Worm (Caenorhabditis elegans) whole organism, midembryonic: Measurements from ENCODE around the gene vps-39.

Experiments used
- cog-1 ChIP-seq: sonication (generic microtip); optimal IDR thresholded peaks from 2 replicates; lab custom pipeline; 2016; ENCODE audit warnings: missing genetic modification characterization, missing compliant biosample characterization
- flt-1 ChIP-seq: fragments of 200-800 bp; sonication (Bioruptor generic); IDR thresholded peaks from 2 replicates; pipeline ENCODE4 v1.3.6; 2022; ENCODE audit warnings: missing genetic modification characterization, missing compliant biosample characterization
- klf-2 ChIP-seq: fragments of 200-800 bp; sonication (Bioruptor generic); conservative IDR thresholded peaks from 2 replicates; pipeline ENCODE4 v1.3.6; 2022; ENCODE audit warnings: missing genetic modification reagents, missing genetic modification characterization, missing compliant biosample characterization
- med-1 ChIP-seq: sonication (generic microtip); optimal IDR thresholded peaks from 2 replicates; lab custom pipeline; 2017; ENCODE audit warnings: missing genetic modification characterization, mild to moderate bottlenecking, missing compliant biosample characterization, antibody characterized with exemption, missing genetic modification reagents; ENCODE audit not compliant: insufficient read depth
- ref-1 ChIP-seq: fragments of 200-800 bp; sonication (Bioruptor generic); conservative IDR thresholded peaks from 2 replicates; pipeline ENCODE4 v1.3.6; 2022; ENCODE audit warnings: missing genetic modification reagents, missing genetic modification characterization, missing compliant biosample characterization
- tab-1 ChIP-seq: fragments of 200-800 bp; sonication (Bioruptor generic); IDR thresholded peaks from 2 replicates; pipeline ENCODE4 v1.3.6; 2022; ENCODE audit warnings: missing genetic modification characterization, missing compliant biosample characterization
- ztf-29 ChIP-seq: fragments of 200-800 bp; sonication (Bioruptor generic); IDR thresholded peaks from 2 replicates; pipeline ENCODE4 v1.3.6; 2022; ENCODE audit warnings: missing genetic modification reagents, missing genetic modification characterization, missing compliant biosample characterization

ce11 chrV:14069899-14070298, 31.7 kb upstream of the vps-39 start:
- TF ChIP-seq ztf-29 (GFP tag; lab: Robert Waterston, UW) (no peak), ref-1 (GFP tag; lab: Robert Waterston, UW) (no peak), cog-1 (no peak), flt-1 (GFP tag; lab: Robert Waterston, UW) (no peak), med-1 (no peak), klf-2 (GFP tag; lab: Robert Waterston, UW) (no peak), tab-1 (no peak)
